Fruit fly (Drosophila melanogaster) whole organism, wandering third instar larva: ENCODE measurements around the gene Pp1alpha-96A.

Experiments
- CG32264 ChIP-seq: fragments of 200-800 bp; sonication (Bioruptor generic); optimal IDR thresholded peaks from 2 replicates; lab custom pipeline; 2016; ENCODE audit warnings: missing biosample characterization, missing genetic modification characterization
- Hr78 ChIP-seq: fragments of >200 bp; optimal IDR thresholded peaks from 2 replicates; lab custom pipeline; 2017; ENCODE audit warnings: missing biosample characterization, missing genetic modification characterization
- Myc ChIP-seq: fragments of >200 bp; optimal IDR thresholded peaks from 2 replicates; lab custom pipeline; 2017
- Rel ChIP-seq, 2 experiments: fragments of 200-800 bp; sonication (Bioruptor generic) in 1 of 2; optimal IDR thresholded peaks; 2 replicates in 1 of 2; 3 replicates in 1 of 2; lab custom pipeline; 2016 to 2019; ENCODE audit warnings: mild to moderate bottlenecking in 2 of 2, missing biosample characterization in 2 of 2, missing genetic modification characterization in 2 of 2, moderate library complexity in 1 of 2
- br ChIP-seq: fragments of 200-800 bp; sonication (Bioruptor generic); optimal IDR thresholded peaks from 2 replicates; lab custom pipeline; 2016; ENCODE audit warnings: missing biosample characterization, missing genetic modification characterization
- psq ChIP-seq: fragments of 200-800 bp; sonication (Bioruptor generic); optimal IDR thresholded peaks from 3 replicates; lab custom pipeline; 2017; ENCODE audit warnings: missing biosample characterization, mild to moderate bottlenecking, missing genetic modification characterization, moderate library complexity

DNA sequence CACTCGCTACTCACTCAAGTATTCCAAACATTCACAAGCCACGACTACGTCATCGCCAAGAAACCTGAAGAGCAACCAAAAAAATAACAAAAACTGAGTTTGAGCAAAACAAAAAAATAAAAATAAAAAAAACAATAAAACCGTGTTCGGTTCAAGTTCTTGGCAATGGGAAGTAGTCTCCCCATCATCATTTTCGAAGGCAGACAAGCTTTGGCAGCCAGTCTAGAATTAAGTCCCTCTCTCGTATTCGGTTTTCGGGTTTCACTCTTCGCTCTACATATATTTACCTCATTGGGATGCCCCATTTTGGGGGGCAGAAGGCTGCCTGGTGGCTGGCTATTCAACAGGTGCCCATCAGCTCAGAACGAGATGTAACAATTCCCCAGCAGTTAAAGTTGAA is 31.8 kb downstream of the Pp1alpha-96A start:
- TF ChIP-seq CG32264 (GFP tag; lab: Kevin White, UChicago) (no peak), br (no peak), Rel (GFP tag; optimal IDR thresholded peaks at IDR 0.05; lab: Kevin White, UChicago) (no peak), Rel (tag; optimal IDR thresholded peaks at IDR 0.05; lab: Kevin White, UChicago) (peak; percentile 50), Myc (lab: Kevin White, UChicago) (no peak), Hr78 (GFP tag; lab: Kevin White, UChicago) (no peak), psq (GFP tag; lab: Kevin White, UChicago) (no peak)
